Fruit fly (Drosophila melanogaster): ENCODE data around the gene CG11537.

The CG11537 gene

dm6 chr3L:3078398-3079155 is 64.7 kb downstream of the CG11537 start (continued):
- TF ChIP-seq spab (GFP tag; optimal IDR thresholded peaks at IDR 0.05) (peak; percentile 29), acj6 (GFP tag; optimal IDR thresholded peaks at IDR 0.05) (peak; percentile 40), Ets96B (tag; optimal IDR thresholded peaks at IDR 0.05) (peak; percentile 21), Hr4 (GFP tag; optimal IDR thresholded peaks at IDR 0.05) (peak; percentile 51), CG6276 (GFP tag; optimal IDR thresholded peaks at IDR 0.05) (peak; percentile 43), Sox102F (GFP tag; optimal IDR thresholded peaks at IDR 0.05) (peak; percentile 66), CG7368 (GFP tag; optimal IDR thresholded peaks at IDR 0.05) (peak; percentile 18)

Data from whole organism, prepupa.